Worm (Caenorhabditis elegans) whole organism, mixed stage, embryonic: ENCODE results near the gene cul-4.

Experiments
- ceh-83 ChIP-seq: fragments of 200-800 bp; sonication (Bioruptor generic); optimal IDR thresholded peaks from 2 replicates; lab custom pipeline; 2018; ENCODE audit warnings: mild to moderate bottlenecking, missing genetic modification characterization, missing compliant biosample characterization
- flh-1 ChIP-seq: fragments of 200-800 bp; sonication (Bioruptor generic); optimal IDR thresholded peaks from 2 replicates; lab custom pipeline; 2018; ENCODE audit warnings: mild to moderate bottlenecking, missing genetic modification characterization, moderate library complexity, missing compliant biosample characterization
- snpc-4 ChIP-seq: fragments of 150-350 bp; optimal IDR thresholded peaks from 2 replicates; lab custom pipeline; 2014; ENCODE audit warnings: missing biosample characterization, missing genetic modification characterization

ce11 chrII:7277925-7278324 is 24.0 kb upstream of the cul-4 start:
- TF ChIP-seq ceh-83 (GFP tag; lab: Kevin White, UChicago) = no peak
- no peak for TF ChIP-seq flh-1 (GFP tag; lab: Kevin White, UChicago)
- TF ChIP-seq snpc-4 (tag; lab: Kevin White, UChicago) = no peak
